Fruit fly (Drosophila melanogaster) whole organism, embryonic: Measurements from ENCODE around the gene CG12783.
A peak's percentile ranks its signal among the peaks of the same experiment; 100 is the strongest.

Experiments used
- Adf1 ChIP-seq: fragments of 200-800 bp; sonication (Bioruptor generic); IDR thresholded peaks from 2 replicates; pipeline ENCODE4 v1.3.6; 2022; ENCODE audit warnings: missing biosample characterization, missing genetic modification characterization
- B-H2 ChIP-seq: fragments of 200-800 bp; sonication (Bioruptor generic); optimal IDR thresholded peaks from 2 replicates; lab custom pipeline; 2018; ENCODE audit warnings: missing biosample characterization, mild to moderate bottlenecking, missing genetic modification characterization
- CG12071 ChIP-seq: fragments of 200-800 bp; sonication (Bioruptor generic); optimal IDR thresholded peaks from 3 replicates; lab custom pipeline; 2018; ENCODE audit warnings: missing biosample characterization, mild to moderate bottlenecking, missing genetic modification characterization
- CG12155 ChIP-seq: fragments of 200-800 bp; sonication (Bioruptor generic); optimal IDR thresholded peaks from 3 replicates; lab custom pipeline; 2016; ENCODE audit warnings: missing biosample characterization, missing genetic modification characterization
- CG1647 ChIP-seq: fragments of 200-800 bp; sonication (Bioruptor generic); optimal IDR thresholded peaks from 3 replicates; lab custom pipeline; 2016; ENCODE audit warnings: missing biosample characterization, missing genetic modification characterization
- CG16863 ChIP-seq: fragments of 200-800 bp; sonication (Bioruptor generic); optimal IDR thresholded peaks from 3 replicates; lab custom pipeline; 2016; ENCODE audit warnings: missing biosample characterization, missing genetic modification characterization
- CG17385 ChIP-seq: fragments of 200-800 bp; sonication (Bioruptor generic); optimal IDR thresholded peaks from 3 replicates; lab custom pipeline; 2018; ENCODE audit warnings: missing biosample characterization, mild to moderate bottlenecking, missing genetic modification characterization
- CG18011 ChIP-seq: fragments of 200-800 bp; sonication (Bioruptor generic); optimal IDR thresholded peaks from 2 replicates; lab custom pipeline; 2017; ENCODE audit warnings: missing biosample characterization, missing genetic modification characterization, mild to moderate bottlenecking, moderate library complexity, missing genotype
- CG18764 ChIP-seq: fragments of 200-800 bp; sonication (Bioruptor generic); optimal IDR thresholded peaks from 3 replicates; lab custom pipeline; 2016; ENCODE audit warnings: missing biosample characterization, missing genetic modification characterization
- CG2199 ChIP-seq: fragments of 200-800 bp; sonication (Bioruptor generic); IDR thresholded peaks from 3 replicates; pipeline ENCODE4 v1.3.6; 2022; ENCODE audit warnings: missing biosample characterization, missing genetic modification characterization
- CG30020 ChIP-seq: fragments of 200-800 bp; optimal IDR thresholded peaks from 2 replicates; lab custom pipeline; 2019; ENCODE audit warnings: missing biosample characterization, mild to moderate bottlenecking, missing genetic modification characterization, moderate library complexity
- CG3163 ChIP-seq: fragments of 200-800 bp; sonication (Bioruptor generic); optimal IDR thresholded peaks from 3 replicates; lab custom pipeline; 2016; ENCODE audit warnings: missing biosample characterization, missing genetic modification characterization
- CG34224 ChIP-seq: fragments of 200-800 bp; sonication (Bioruptor generic); IDR thresholded peaks from 3 replicates; pipeline ENCODE4 v1.3.6; 2022; ENCODE audit warnings: missing biosample characterization, missing genetic modification characterization; ENCODE audit not compliant: partially characterized antibody
- CG4360 ChIP-seq: fragments of 200-800 bp; sonication (Bioruptor generic); IDR thresholded peaks from 2 replicates; pipeline ENCODE4 v1.3.6; 2022; ENCODE audit warnings: missing biosample characterization, missing genetic modification characterization
- CG5953 ChIP-seq: fragments of 200-800 bp; sonication (Bioruptor generic); IDR thresholded peaks from 2 replicates; pipeline ENCODE4 v1.3.6; 2022; ENCODE audit warnings: missing biosample characterization, missing genetic modification characterization
- CG7556 ChIP-seq: fragments of 200-800 bp; sonication (Bioruptor generic); optimal IDR thresholded peaks from 2 replicates; lab custom pipeline; 2017; ENCODE audit warnings: missing biosample characterization, mild to moderate bottlenecking, missing genetic modification characterization
- CG8944 ChIP-seq: fragments of 200-800 bp; sonication (Bioruptor generic); optimal IDR thresholded peaks from 3 replicates; lab custom pipeline; 2016; ENCODE audit warnings: missing biosample characterization, missing genetic modification characterization
- CrebB ChIP-seq: fragments of 200-800 bp; sonication (Bioruptor generic); optimal IDR thresholded peaks from 3 replicates; lab custom pipeline; 2018; ENCODE audit warnings: missing biosample characterization, mild to moderate bottlenecking, missing genetic modification characterization
- Ets97D ChIP-seq: fragments of 200-800 bp; sonication (Bioruptor generic); optimal IDR thresholded peaks from 3 replicates; lab custom pipeline; 2016; ENCODE audit warnings: missing biosample characterization, missing genetic modification characterization
- H15 ChIP-seq: fragments of 200-800 bp; sonication (Bioruptor generic); IDR thresholded peaks from 3 replicates; pipeline ENCODE4 v1.3.6; 2022; ENCODE audit warnings: missing biosample characterization, missing genetic modification characterization
- HLH54F ChIP-seq: fragments of 200-800 bp; sonication (Bioruptor generic); optimal IDR thresholded peaks from 3 replicates; lab custom pipeline; 2016; ENCODE audit warnings: missing biosample characterization, missing genetic modification characterization
- Hr3 ChIP-seq: fragments of 200-800 bp; sonication (Bioruptor generic); optimal IDR thresholded peaks from 3 replicates; lab custom pipeline; 2016; ENCODE audit warnings: missing biosample characterization, missing genetic modification characterization
- MBD-R2 ChIP-seq: fragments of 200-800 bp; sonication (Bioruptor generic); IDR thresholded peaks from 2 replicates; pipeline ENCODE4 v1.3.6; 2022; ENCODE audit warnings: missing biosample characterization, missing genetic modification characterization
- Med ChIP-seq: fragments of 200-800 bp; sonication (Bioruptor generic); peaks from one replicate; lab custom pipeline; 2016; ENCODE audit warnings: missing biosample characterization, missing genetic modification characterization, mild to moderate bottlenecking, inconsistent platforms, moderate library complexity
- Nf-YA ChIP-seq: fragments of 200-800 bp; sonication (Bioruptor generic); IDR thresholded peaks from 2 replicates; pipeline ENCODE4 v1.3.6; 2022; ENCODE audit warnings: missing biosample characterization, missing genetic modification characterization
- Pdp1 ChIP-seq, 2 experiments: fragments of 200-800 bp; sonication (Bioruptor generic); optimal IDR thresholded peaks; 3 replicates each; lab custom pipeline; 2016; ENCODE audit warnings: missing biosample characterization in 2 of 2, missing genetic modification characterization in 2 of 2, mild to moderate bottlenecking in 1 of 2, moderate library complexity in 1 of 2
- cg ChIP-seq: fragments of 200-800 bp; sonication (Bioruptor generic); optimal IDR thresholded peaks from 3 replicates; lab custom pipeline; 2019; ENCODE audit warnings: missing biosample characterization, mild to moderate bottlenecking, missing genetic modification characterization, moderate library complexity
- chinmo ChIP-seq: fragments of 200-800 bp; sonication (Bioruptor generic); IDR thresholded peaks from 4 replicates; pipeline ENCODE4 v1.3.6; 2022; ENCODE audit warnings: missing biosample characterization, missing genetic modification characterization; ENCODE audit not compliant: partially characterized antibody
- ci ChIP-seq: fragments of 200-800 bp; sonication (Bioruptor generic); IDR thresholded peaks from 3 replicates; pipeline ENCODE4 v1.3.6; 2022; ENCODE audit warnings: missing biosample characterization, missing genetic modification characterization
- crol ChIP-seq: fragments of 200-800 bp; sonication (Bioruptor generic); IDR thresholded peaks from 2 replicates; pipeline ENCODE4 v1.3.6; 2022; ENCODE audit warnings: missing biosample characterization, missing genetic modification characterization
- da ChIP-seq: fragments of 200-800 bp; sonication (Bioruptor generic); optimal IDR thresholded peaks from 2 replicates; lab custom pipeline; 2016; ENCODE audit warnings: missing biosample characterization, missing genetic modification characterization
- eyg ChIP-seq: fragments of 200-800 bp; sonication (Bioruptor generic); optimal IDR thresholded peaks from 3 replicates; lab custom pipeline; 2016; ENCODE audit warnings: missing biosample characterization, missing genetic modification characterization
- ftz-f1 ChIP-seq: fragments of 200-800 bp; sonication (Bioruptor generic); optimal IDR thresholded peaks from 2 replicates; lab custom pipeline; 2016; ENCODE audit warnings: missing biosample characterization, missing genetic modification characterization
- gcm ChIP-seq: fragments of 200-800 bp; sonication (Bioruptor generic); optimal IDR thresholded peaks from 2 replicates; lab custom pipeline; 2019; ENCODE audit warnings: missing biosample characterization, mild to moderate bottlenecking, missing genetic modification characterization, moderate library complexity
- grn ChIP-seq: fragments of 200-800 bp; sonication (Bioruptor generic); optimal IDR thresholded peaks from 3 replicates; lab custom pipeline; 2017; ENCODE audit warnings: missing biosample characterization, missing genetic modification characterization
- gro ChIP-seq: fragments of 200-800 bp; sonication (Bioruptor generic); optimal IDR thresholded peaks from 2 replicates; lab custom pipeline; 2016; ENCODE audit warnings: missing biosample characterization, missing genetic modification characterization
- hth ChIP-seq: fragments of >200 bp; optimal IDR thresholded peaks from 2 replicates; lab custom pipeline; 2017; ENCODE audit warnings: inconsistent platforms
- ken ChIP-seq: fragments of 200-800 bp; sonication (Bioruptor generic); IDR thresholded peaks from 3 replicates; pipeline ENCODE4 v1.3.6; 2022; ENCODE audit warnings: missing biosample characterization, missing genetic modification characterization
- onecut ChIP-seq: fragments of 200-800 bp; sonication (Bioruptor generic); IDR thresholded peaks from 2 replicates; pipeline ENCODE4 v1.3.6; 2022; ENCODE audit warnings: missing biosample characterization, missing genetic modification characterization
- pb ChIP-seq: fragments of 200-800 bp; sonication (Bioruptor generic); optimal IDR thresholded peaks from 3 replicates; lab custom pipeline; 2016; ENCODE audit warnings: missing biosample characterization, missing genetic modification characterization
- pzg ChIP-seq: fragments of 200-800 bp; sonication (Bioruptor generic); optimal IDR thresholded peaks from 3 replicates; lab custom pipeline; 2018; ENCODE audit warnings: missing biosample characterization, mild to moderate bottlenecking, missing genetic modification characterization, moderate library complexity
- row ChIP-seq: fragments of 200-800 bp; sonication (Bioruptor generic); IDR thresholded peaks from 3 replicates; pipeline ENCODE4 v1.3.6; 2022; ENCODE audit warnings: missing biosample characterization, missing genetic modification characterization
- sc ChIP-seq, 3 experiments: fragments of >200 bp in 2 of 3; fragments of 200-800 bp in 1 of 3; sonication (Bioruptor generic) in 1 of 3; optimal IDR thresholded peaks; 2 replicates in 2 of 3; 3 replicates in 1 of 3; lab custom pipeline; 2017; ENCODE audit warnings: mild to moderate bottlenecking in 1 of 3, missing biosample characterization in 1 of 3, missing genetic modification characterization in 1 of 3, missing genetic modification reagents in 1 of 3
- scrt ChIP-seq: fragments of 200-800 bp; sonication (Bioruptor generic); optimal IDR thresholded peaks from 2 replicates; lab custom pipeline; 2018; ENCODE audit warnings: missing biosample characterization, mild to moderate bottlenecking, missing genetic modification characterization, moderate library complexity
- sob ChIP-seq: fragments of 200-800 bp; sonication (Bioruptor generic); IDR thresholded peaks from 2 replicates; pipeline ENCODE4 v1.3.6; 2022; ENCODE audit warnings: missing biosample characterization, missing genetic modification characterization
- sqz ChIP-seq: fragments of 200-800 bp; sonication (Bioruptor generic); optimal IDR thresholded peaks from 3 replicates; lab custom pipeline; 2018; ENCODE audit warnings: missing biosample characterization, mild to moderate bottlenecking, missing genetic modification characterization
- sug ChIP-seq: fragments of 200-800 bp; optimal IDR thresholded peaks from 2 replicates; lab custom pipeline; 2019; ENCODE audit warnings: missing biosample characterization, mild to moderate bottlenecking, missing genetic modification characterization, moderate library complexity
- tgo ChIP-seq: fragments of 200-800 bp; sonication (Bioruptor generic); IDR thresholded peaks from 3 replicates; pipeline ENCODE4 v1.3.6; 2022; ENCODE audit warnings: missing biosample characterization, missing genetic modification characterization
- toy ChIP-seq: fragments of 200-800 bp; sonication (Bioruptor generic); IDR thresholded peaks from 2 replicates; pipeline ENCODE4 v1.3.6; 2022; ENCODE audit warnings: missing biosample characterization, missing genetic modification characterization
- vvl ChIP-seq: fragments of 200-800 bp; sonication (Bioruptor generic); IDR thresholded peaks from 2 replicates; pipeline ENCODE4 v1.3.6; 2022; ENCODE audit warnings: missing biosample characterization, missing genetic modification characterization

The CG12783 gene

DNA sequence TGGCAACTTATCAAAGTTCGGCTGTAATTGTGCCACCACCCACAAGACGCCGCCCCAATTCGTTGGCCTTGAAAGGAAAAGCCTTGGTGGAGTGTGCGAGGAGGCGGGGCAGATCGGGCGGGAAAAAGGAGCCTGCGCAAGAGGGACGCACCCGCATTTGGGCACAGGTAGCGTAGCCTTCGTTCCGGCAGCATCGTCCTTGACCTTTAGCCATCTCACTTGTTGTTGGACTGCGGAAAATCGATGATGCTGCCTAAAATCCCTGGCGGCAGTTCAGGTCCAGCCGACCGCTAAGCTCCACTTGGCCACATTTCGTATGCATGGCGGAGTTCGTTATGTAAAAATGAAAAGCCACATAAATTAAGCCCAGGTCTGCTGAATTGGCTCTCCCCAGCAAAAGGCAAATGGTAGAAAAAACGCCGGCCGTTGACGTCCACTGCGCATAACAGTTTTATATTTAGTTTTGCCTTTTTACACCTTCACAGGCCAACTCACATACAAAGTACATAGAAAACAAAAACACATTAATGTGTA lies 13.8 kb upstream of the CG12783 start:
- peak; percentile 82 for TF ChIP-seq onecut (GFP tag; lab: Robert Waterston, UW)
- TF ChIP-seq CG1647: no peak
- TF ChIP-seq CG16863 (GFP tag; lab: Kevin White, UChicago): no peak
- no peak for TF ChIP-seq toy (GFP tag; lab: Robert Waterston, UW)
- TF ChIP-seq CG8944: no peak
- TF ChIP-seq chinmo (GFP tag; lab: Robert Waterston, UW): 0 out of 4 replicates have a peak, but pooled peaks have one; percentile 56
- TF ChIP-seq CG12071: no peak
- no peak for TF ChIP-seq CG3163 (GFP tag; lab: Kevin White, UChicago)
- TF ChIP-seq CG30020: no peak
- no peak for TF ChIP-seq pzg
- no peak for TF ChIP-seq CG7556 (GFP tag; lab: Kevin White, UChicago)
- no peak for TF ChIP-seq hth (lab: Kevin White, UChicago)
- TF ChIP-seq HLH54F (GFP tag; lab: Kevin White, UChicago): no peak
- TF ChIP-seq gcm (GFP tag; lab: Kevin White, UChicago): no peak
- TF ChIP-seq sc (optimal IDR thresholded peaks at IDR 0.05; lab: Kevin White, UChicago): no peak
- TF ChIP-seq sc (GFP tag; optimal IDR thresholded peaks at IDR 0.05; lab: Kevin White, UChicago): no peak
- TF ChIP-seq Pdp1 (GFP tag; optimal IDR thresholded peaks at IDR 0.05; lab: Kevin White, UChicago): peak in 1 of 2 experiments; percentile 24
- no peak for TF ChIP-seq eyg (GFP tag; lab: Kevin White, UChicago)
- no peak for TF ChIP-seq CG12155
- 0 out of 2 replicates have a peak, but pooled peaks have one; percentile 36 for TF ChIP-seq Nf-YA (GFP tag; lab: Robert Waterston, UW)
- TF ChIP-seq sqz: peak; percentile 8
- TF ChIP-seq MBD-R2: peak; percentile 20; the same call in 1 of the 2 replicates
- TF ChIP-seq pb: no peak
- no peak for TF ChIP-seq Ets97D (GFP tag; lab: Kevin White, UChicago)
- TF ChIP-seq scrt (GFP tag; lab: Kevin White, UChicago): peak; percentile 62
- TF ChIP-seq B-H2 (GFP tag; lab: Kevin White, UChicago): no peak
- 0 out of 2 replicates have a peak, but pooled peaks have one; percentile 19 for TF ChIP-seq Adf1 (GFP tag; lab: Robert Waterston, UW)
- TF ChIP-seq vvl (GFP tag; lab: Robert Waterston, UW): peak; percentile 65; the same call in 1 of the 2 replicates
- no peak for TF ChIP-seq sug
- TF ChIP-seq CG2199 (GFP tag; lab: Robert Waterston, UW): no peak
- TF ChIP-seq ftz-f1 (GFP tag; lab: Kevin White, UChicago): peak; percentile 85
- TF ChIP-seq tgo (GFP tag; lab: Robert Waterston, UW): no peak
- TF ChIP-seq ken (GFP tag; lab: Robert Waterston, UW): no peak

DNA sequence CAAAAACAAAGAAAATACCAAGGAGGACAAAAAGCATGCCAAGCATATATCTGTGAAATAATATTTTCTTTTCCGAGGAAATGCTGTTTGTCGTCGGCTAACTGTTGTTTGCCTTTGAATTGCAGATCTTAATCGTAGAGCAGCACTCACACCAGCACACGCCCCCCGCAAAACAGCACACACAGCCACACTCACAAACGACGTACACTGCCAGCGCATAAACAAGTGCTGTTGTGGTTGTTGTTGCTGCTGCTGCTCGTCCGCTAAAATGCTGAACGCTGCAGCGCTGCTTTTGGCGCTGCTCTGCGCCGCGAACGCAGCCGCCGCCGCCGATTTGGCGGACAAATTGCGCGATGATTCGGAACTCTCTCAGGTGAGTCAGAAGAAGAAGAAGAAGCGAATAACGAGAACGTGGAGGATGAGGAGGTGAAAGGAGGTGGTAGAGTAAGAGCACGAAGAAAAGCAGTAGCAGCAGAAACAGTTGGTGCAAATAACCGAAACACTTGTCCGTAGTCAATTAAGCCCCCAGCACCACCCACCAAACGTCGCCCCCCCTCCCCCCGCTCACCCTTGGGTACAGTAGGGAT lies 12.7 kb upstream of the CG12783 start:
- no peak for TF ChIP-seq gro (GFP tag; lab: Kevin White, UChicago)
- TF ChIP-seq CG18011 (GFP tag; lab: Kevin White, UChicago): peak; percentile 21
- TF ChIP-seq H15 (GFP tag; lab: Robert Waterston, UW): 0 out of 3 replicates have a peak, but pooled peaks have one; percentile 29
- peak; percentile 6; the same call in 1 of the 3 replicates for TF ChIP-seq row (GFP tag; lab: Robert Waterston, UW)
- 0 out of 2 replicates have a peak, but pooled peaks have one; percentile 5 for TF ChIP-seq sob (GFP tag; lab: Robert Waterston, UW)
- 0 out of 3 replicates have a peak, but pooled peaks have one; percentile 27 for TF ChIP-seq ci
- TF ChIP-seq CG17385 (GFP tag; lab: Kevin White, UChicago): peak; percentile 68
- TF ChIP-seq CG18764 (GFP tag; lab: Kevin White, UChicago): no peak
- 0 out of 3 replicates have a peak, but pooled peaks have one; percentile 24 for TF ChIP-seq CG34224 (GFP tag; lab: Robert Waterston, UW)
- no peak for TF ChIP-seq Hr3
- TF ChIP-seq CG5953 (GFP tag; lab: Robert Waterston, UW): no peak
- TF ChIP-seq Med: peak; percentile 72
- peak; percentile 85 for TF ChIP-seq Adf1 (GFP tag; lab: Robert Waterston, UW)
- peak; percentile 32 for TF ChIP-seq grn
- TF ChIP-seq CrebB: peak; percentile 27
- TF ChIP-seq CG4360: peak; percentile 82
- peak; percentile 77; the same call in 1 of the 4 replicates for TF ChIP-seq chinmo (GFP tag; lab: Robert Waterston, UW)
- TF ChIP-seq da: no peak
- TF ChIP-seq cg (GFP tag; lab: Kevin White, UChicago): peak; percentile 57
- TF ChIP-seq crol (GFP tag; lab: Robert Waterston, UW): peak; percentile 54; the same call in 1 of the 2 replicates
